Fruit fly (Drosophila melanogaster) Kc167 (cell line): ENCODE data around the gene HIPP1.

Experiments
- insv ChIP-seq: fragments of >200 bp; optimal IDR thresholded peaks from 3 replicates; lab custom pipeline; 2018; ENCODE audit warnings: missing external identifiers
- psq ChIP-seq: fragments of >200 bp; optimal IDR thresholded peaks from 2 replicates; lab custom pipeline; 2017; ENCODE audit warnings: missing external identifiers

- TF ChIP-seq psq (lab: Kevin White, UChicago) = no peak
- TF ChIP-seq insv = no peak
Measured at dm6 chr3L:20777496-20777895, 32.0 kb upstream of the HIPP1 start.
